Worm (Caenorhabditis elegans) whole organism, L4 larva: ENCODE data around the gene nep-5.

Source experiments
- F37D6.2 ChIP-seq: sonication (generic microtip); optimal IDR thresholded peaks from 2 replicates; lab custom pipeline; 2016; ENCODE audit warnings: mild to moderate bottlenecking, missing genetic modification characterization, missing compliant biosample characterization
- R02D3.7 ChIP-seq: fragments of 150-350 bp; sonication (generic microtip); optimal IDR thresholded peaks from 3 replicates; lab custom pipeline; 2014; ENCODE audit warnings: missing biosample characterization, missing genetic modification characterization
- T20F7.1 ChIP-seq: fragments of 200-800 bp; sonication (Bioruptor generic); optimal IDR thresholded peaks from 2 replicates; lab custom pipeline; 2018; ENCODE audit warnings: mild to moderate bottlenecking, missing genetic modification characterization, missing compliant biosample characterization
- ZK337.2 ChIP-seq: fragments of 200-800 bp; sonication (Bioruptor generic); IDR thresholded peaks from 2 replicates; pipeline ENCODE4 v1.3.6; 2022; ENCODE audit warnings: missing genetic modification reagents, missing genetic modification characterization, missing compliant biosample characterization
- aha-1 ChIP-seq: fragments of 150-350 bp; peaks from one replicate; lab custom pipeline; 2014; ENCODE audit warnings: missing biosample characterization, missing genetic modification characterization
- ama-1 ChIP-seq: fragments of 150-350 bp; optimal IDR thresholded peaks from 2 replicates; lab custom pipeline; 2014; ENCODE audit warnings: inconsistent platforms, mixed read lengths
- ctbp-1 ChIP-seq: fragments of 200-800 bp; sonication (Bioruptor generic); IDR thresholded peaks from 2 replicates; pipeline ENCODE4 v1.3.6; 2022; ENCODE audit warnings: missing genetic modification reagents, missing genetic modification characterization, missing compliant biosample characterization
- daf-16 ChIP-seq, 3 experiments: sonication (generic microtip); optimal IDR thresholded peaks; 2 replicates each; lab custom pipeline; 2016 to 2017; ENCODE audit warnings: missing genetic modification characterization in 3 of 3, missing genetic modification reagents in 3 of 3, mild to moderate bottlenecking in 2 of 3, missing compliant biosample characterization in 2 of 3, missing biosample characterization in 1 of 3, moderate library complexity in 1 of 3
- daf-19 ChIP-seq: fragments of 200-800 bp; sonication (Bioruptor generic); conservative IDR thresholded peaks from 2 replicates; pipeline ENCODE4 v1.3.6; 2022; ENCODE audit warnings: missing genetic modification characterization, missing compliant biosample characterization
- dmd-6 ChIP-seq: fragments of 200-800 bp; sonication (Bioruptor generic); IDR thresholded peaks from 2 replicates; pipeline ENCODE4 v1.3.6; 2022; ENCODE audit warnings: missing genetic modification reagents, missing genetic modification characterization, missing compliant biosample characterization
- dmd-9 ChIP-seq: fragments of 200-800 bp; sonication (Bioruptor generic); IDR thresholded peaks from 2 replicates; pipeline ENCODE4 v1.3.6; 2022; ENCODE audit warnings: missing genetic modification reagents, missing genetic modification characterization, missing compliant biosample characterization
- dpl-1 ChIP-seq: fragments of 150-350 bp; optimal IDR thresholded peaks from 2 replicates; lab custom pipeline; 2014; ENCODE audit warnings: missing biosample characterization, missing genetic modification reagents, missing genetic modification characterization
- duxl-1 ChIP-seq: sonication (generic microtip); optimal IDR thresholded peaks from 2 replicates; lab custom pipeline; 2016; ENCODE audit warnings: mild to moderate bottlenecking, missing genetic modification characterization, moderate library complexity, missing compliant biosample characterization; ENCODE audit not compliant: poor library complexity
- dve-1 ChIP-seq: sonication (generic microtip); optimal IDR thresholded peaks from 2 replicates; lab custom pipeline; 2017; ENCODE audit warnings: antibody characterized with exemption, mild to moderate bottlenecking, missing genetic modification characterization, missing compliant biosample characterization; ENCODE audit not compliant: insufficient read depth
- fkh-10 ChIP-seq: fragments of 150-350 bp; optimal IDR thresholded peaks from 2 replicates; lab custom pipeline; 2014; ENCODE audit warnings: missing biosample characterization, missing genetic modification reagents, missing genetic modification characterization
- hif-1 ChIP-seq, 2 experiments: sonication (generic microtip); optimal IDR thresholded peaks; 2 replicates each; lab custom pipeline; 2016 to 2017; ENCODE audit warnings: missing compliant biosample characterization in 2 of 2, missing genetic modification characterization in 2 of 2, missing genetic modification reagents in 2 of 2, missing genotype in 2 of 2, mild to moderate bottlenecking in 1 of 2
- hlh-11 ChIP-seq: fragments of 200-800 bp; sonication (Bioruptor generic); optimal IDR thresholded peaks from 2 replicates; lab custom pipeline; 2018; ENCODE audit warnings: mild to moderate bottlenecking, missing genetic modification characterization, missing compliant biosample characterization
- hlh-30 ChIP-seq: sonication (generic microtip); optimal IDR thresholded peaks from 2 replicates; lab custom pipeline; 2017; ENCODE audit warnings: antibody characterized with exemption, mild to moderate bottlenecking, missing genetic modification characterization, missing compliant biosample characterization; ENCODE audit not compliant: insufficient read depth
- lin-13 ChIP-seq: fragments of 150-350 bp; optimal IDR thresholded peaks from 2 replicates; lab custom pipeline; 2014; ENCODE audit warnings: missing biosample characterization, missing genetic modification reagents, missing genetic modification characterization
- lin-15B ChIP-seq: fragments of 150-350 bp; sonication (generic microtip); optimal IDR thresholded peaks from 3 replicates; lab custom pipeline; 2014; ENCODE audit warnings: missing biosample characterization, missing genetic modification characterization
- lin-38 ChIP-seq: fragments of 200-800 bp; sonication (Bioruptor generic); IDR thresholded peaks from 2 replicates; pipeline ENCODE4 v1.3.6; 2022; ENCODE audit warnings: missing genetic modification reagents, missing genetic modification characterization, missing compliant biosample characterization
- lir-3 ChIP-seq: sonication (generic microtip); optimal IDR thresholded peaks from 2 replicates; lab custom pipeline; 2016; ENCODE audit warnings: mild to moderate bottlenecking, missing genetic modification characterization, missing compliant biosample characterization
- madf-5 ChIP-seq, 2 experiments: fragments of 200-800 bp; sonication (Bioruptor generic); IDR thresholded peaks; 2 replicates each; pipeline ENCODE4 v1.3.6; 2022; ENCODE audit warnings: missing compliant biosample characterization in 2 of 2, missing genetic modification characterization in 2 of 2
- madf-9 ChIP-seq: fragments of 200-800 bp; sonication (Bioruptor generic); conservative IDR thresholded peaks from 2 replicates; pipeline ENCODE4 v1.3.6; 2022; ENCODE audit warnings: missing genetic modification reagents, missing genetic modification characterization, missing compliant biosample characterization
- mxl-2 ChIP-seq: fragments of 200-800 bp; sonication (Bioruptor generic); conservative IDR thresholded peaks from 2 replicates; pipeline ENCODE4 v1.3.6; 2022; ENCODE audit warnings: missing genetic modification reagents, missing genetic modification characterization, missing compliant biosample characterization
- mxl-3 ChIP-seq: fragments of 200-800 bp; sonication (Bioruptor generic); optimal IDR thresholded peaks from 2 replicates; lab custom pipeline; 2018; ENCODE audit warnings: mild to moderate bottlenecking, missing genetic modification characterization, missing compliant biosample characterization
- nhr-10 ChIP-seq: fragments of 150-350 bp; optimal IDR thresholded peaks from 2 replicates; lab custom pipeline; 2014; ENCODE audit warnings: missing biosample characterization, missing genetic modification characterization
- nhr-102 ChIP-seq: sonication (generic microtip); optimal IDR thresholded peaks from 2 replicates; lab custom pipeline; 2016; ENCODE audit warnings: mild to moderate bottlenecking, missing genetic modification characterization, moderate library complexity, missing compliant biosample characterization
- nhr-25 ChIP-seq: sonication (generic microtip); optimal IDR thresholded peaks from 2 replicates; lab custom pipeline; 2017; ENCODE audit warnings: missing genetic modification characterization, mild to moderate bottlenecking, missing compliant biosample characterization, antibody characterized with exemption, moderate library complexity, borderline replicate concordance; ENCODE audit not compliant: insufficient read depth
- nhr-28 ChIP-seq: fragments of 150-350 bp; optimal IDR thresholded peaks from 2 replicates; lab custom pipeline; 2014; ENCODE audit warnings: missing biosample characterization, missing genetic modification characterization
- nhr-41 ChIP-seq: fragments of 200-800 bp; sonication (Bioruptor generic); IDR thresholded peaks from 2 replicates; pipeline ENCODE4 v1.3.6; 2022; ENCODE audit warnings: missing genetic modification reagents, missing genetic modification characterization, missing compliant biosample characterization
- nhr-48 ChIP-seq: sonication (generic microtip); optimal IDR thresholded peaks from 2 replicates; lab custom pipeline; 2016; ENCODE audit warnings: mild to moderate bottlenecking, missing genetic modification characterization, missing compliant biosample characterization
- nhr-77 ChIP-seq: fragments of 150-350 bp; optimal IDR thresholded peaks from 2 replicates; lab custom pipeline; 2014; ENCODE audit warnings: missing biosample characterization, missing genetic modification characterization
- pha-4 ChIP-seq, 2 experiments: fragments of 150-350 bp in 1 of 2; fragments of 200-800 bp in 1 of 2; sonication (Bioruptor generic) in 1 of 2; IDR thresholded peaks in 1 of 2; optimal IDR thresholded peaks in 1 of 2; 2 replicates each; pipeline versions ENCODE4 v1.3.6 to Lab custom; 2014 to 2022; ENCODE audit warnings: missing genetic modification characterization in 2 of 2, missing genetic modification reagents in 2 of 2, missing biosample characterization in 1 of 2, missing compliant biosample characterization in 1 of 2
- php-3 ChIP-seq: fragments of 200-800 bp; sonication (Bioruptor generic); IDR thresholded peaks from 2 replicates; pipeline ENCODE4 v1.3.6; 2022; ENCODE audit warnings: missing genetic modification reagents, missing genetic modification characterization, missing compliant biosample characterization
- pqm-1 ChIP-seq: sonication (generic microtip); optimal IDR thresholded peaks from 2 replicates; lab custom pipeline; 2017; ENCODE audit warnings: missing biosample characterization, missing genetic modification characterization
- rbr-2 ChIP-seq: sonication (generic microtip); optimal IDR thresholded peaks from 2 replicates; lab custom pipeline; 2016; ENCODE audit warnings: missing genotype, missing genetic modification characterization, missing compliant biosample characterization
- sdz-12 ChIP-seq: fragments of 200-800 bp; sonication (Bioruptor generic); optimal IDR thresholded peaks from 2 replicates; lab custom pipeline; 2018; ENCODE audit warnings: mild to moderate bottlenecking, missing genetic modification characterization, missing compliant biosample characterization
- snpc-1.2 ChIP-seq: fragments of 200-800 bp; sonication (Bioruptor generic); IDR thresholded peaks from 2 replicates; pipeline ENCODE4 v1.3.6; 2022; ENCODE audit warnings: missing genetic modification reagents, missing genetic modification characterization, missing compliant biosample characterization
- snpc-4 ChIP-seq: fragments of 150-350 bp; optimal IDR thresholded peaks from 2 replicates; lab custom pipeline; 2014; ENCODE audit warnings: missing biosample characterization, missing genetic modification characterization
- spr-3 ChIP-seq: fragments of 200-800 bp; sonication (Bioruptor generic); optimal IDR thresholded peaks from 2 replicates; lab custom pipeline; 2018; ENCODE audit warnings: mild to moderate bottlenecking, missing genetic modification characterization, missing compliant biosample characterization
- tag-97 ChIP-seq: fragments of 200-800 bp; sonication (Bioruptor generic); IDR thresholded peaks from 2 replicates; pipeline ENCODE4 v1.3.6; 2022; ENCODE audit warnings: missing genetic modification characterization, missing compliant biosample characterization
- tra-1 ChIP-seq: fragments of 200-800 bp; sonication (Bioruptor generic); IDR thresholded peaks from 2 replicates; pipeline ENCODE4 v1.3.6; 2022; ENCODE audit warnings: missing genetic modification reagents, missing genetic modification characterization, missing compliant biosample characterization
- unc-130 ChIP-seq: sonication (generic microtip); optimal IDR thresholded peaks from 2 replicates; lab custom pipeline; 2016; ENCODE audit warnings: missing genetic modification reagents, missing genetic modification characterization, missing compliant biosample characterization
- ztf-11 ChIP-seq: fragments of 150-350 bp; optimal IDR thresholded peaks from 2 replicates; lab custom pipeline; 2014; ENCODE audit warnings: missing biosample characterization, missing genetic modification characterization

nep-5 gene

DNA sequence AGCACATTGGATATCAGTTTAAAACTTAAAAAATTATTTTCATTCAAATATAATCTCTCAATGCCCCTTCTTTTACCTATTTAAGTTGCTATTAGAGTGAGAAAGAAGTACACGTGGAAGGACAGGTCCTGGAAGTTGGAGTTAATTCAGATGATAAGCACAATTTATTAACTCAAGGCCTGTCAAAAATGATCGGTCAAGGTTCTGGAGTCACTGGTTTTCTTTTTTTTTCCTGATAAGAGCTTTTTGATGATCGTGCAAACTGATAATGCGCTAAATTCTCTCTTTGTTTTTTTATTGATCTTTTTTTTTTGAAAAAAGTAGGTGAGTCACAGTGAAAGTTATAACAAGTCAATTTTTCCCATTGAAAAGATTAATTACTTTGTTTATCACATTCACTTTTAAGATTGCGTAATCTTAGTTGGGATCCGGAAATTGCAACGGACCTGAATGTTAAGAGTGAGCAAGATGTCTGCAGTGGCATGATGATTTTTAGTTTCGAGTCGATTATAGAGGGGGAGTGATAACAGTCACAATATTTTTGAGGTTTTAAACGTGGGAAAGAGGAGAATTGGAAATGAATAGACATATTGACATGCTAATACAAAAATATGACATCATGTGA is 24.6 kb downstream of the nep-5 start:
- TF ChIP-seq lir-3 (no peak), nhr-28 (tag; lab: Kevin White, UChicago) (peak; percentile 76), mxl-3 (GFP tag; lab: Kevin White, UChicago) (peak; percentile 13), lin-13 (no peak), rbr-2 (tag; lab: Kevin White, UChicago) (no peak), tra-1 (GFP tag; lab: Robert Waterston, UW) (peak; percentile 82; the same call in 1 of the 2 replicates), daf-16 (GFP tag; optimal IDR thresholded peaks at IDR 0.05; lab: Kevin White, UChicago) (no peak), daf-16 (tag; optimal IDR thresholded peaks at IDR 0.05; lab: Kevin White, UChicago) (peak; percentile 44), nhr-41 (GFP tag; lab: Robert Waterston, UW) (no peak), lin-15B (tag; lab: Kevin White, UChicago) (no peak), hlh-11 (peak; percentile 65), nhr-25 (tag; lab: Kevin White, UChicago) (no peak), nhr-77 (tag; lab: Kevin White, UChicago) (peak; percentile 76), dpl-1 (GFP tag; lab: Kevin White, UChicago) (no peak), pqm-1 (tag; lab: Kevin White, UChicago) (peak; percentile 86), tag-97 (no peak), daf-19 (no peak), dve-1 (tag; lab: Kevin White, UChicago) (peak; percentile 77), sdz-12 (no peak), php-3 (GFP tag; lab: Robert Waterston, UW) (no peak), unc-130 (GFP tag; lab: Kevin White, UChicago) (no peak), ZK337.2 (GFP tag; lab: Robert Waterston, UW) (no peak), dmd-6 (peak; percentile 94), snpc-1.2 (GFP tag; lab: Robert Waterston, UW) (no peak), spr-3 (GFP tag; lab: Kevin White, UChicago) (no peak)

DNA sequence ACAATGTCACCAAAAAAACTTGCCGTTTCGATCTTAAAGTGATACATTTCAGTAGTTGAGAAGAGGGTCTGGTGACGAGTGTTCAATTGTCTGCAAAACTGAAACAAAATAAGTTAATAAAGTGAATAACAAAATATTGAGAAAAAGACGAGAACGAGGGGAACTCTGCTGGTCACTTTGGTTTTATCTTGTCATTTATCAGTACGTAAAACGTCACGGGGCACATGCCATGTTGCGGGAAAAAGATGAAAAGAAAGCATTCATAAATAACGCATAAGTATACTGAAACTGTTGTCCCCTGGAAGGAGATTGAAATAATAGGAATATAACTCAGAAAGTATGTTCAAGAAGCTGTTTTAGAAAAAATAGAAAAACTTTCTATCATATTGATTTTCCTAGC is 26.9 kb downstream of the nep-5 start, which contains the start of gene sahd-1:
TSS of gene sahd-1 (minus strand) at position 100 of the 400 bp plus-strand sequence.
- peak; percentile 40 for TF ChIP-seq pqm-1 (tag; lab: Kevin White, UChicago)
- no peak for TF ChIP-seq ama-1 (lab: Kevin White, UChicago)
- no peak for TF ChIP-seq madf-5 (GFP tag; IDR thresholded peaks at IDR 0.05; lab: Robert Waterston, UW)
- TF ChIP-seq duxl-1: no peak
- no peak for TF ChIP-seq R02D3.7 (tag; lab: Kevin White, UChicago)
- peak; percentile 46 for TF ChIP-seq aha-1
- no peak for TF ChIP-seq dmd-9 (GFP tag; lab: Robert Waterston, UW)
- no peak for TF ChIP-seq snpc-4 (tag; lab: Kevin White, UChicago)
- TF ChIP-seq pha-4 (GFP tag; IDR thresholded peaks at IDR 0.05; lab: Robert Waterston, UW): no peak
- no peak for TF ChIP-seq pha-4 (tag; optimal IDR thresholded peaks at IDR 0.05; lab: Kevin White, UChicago)

DNA sequence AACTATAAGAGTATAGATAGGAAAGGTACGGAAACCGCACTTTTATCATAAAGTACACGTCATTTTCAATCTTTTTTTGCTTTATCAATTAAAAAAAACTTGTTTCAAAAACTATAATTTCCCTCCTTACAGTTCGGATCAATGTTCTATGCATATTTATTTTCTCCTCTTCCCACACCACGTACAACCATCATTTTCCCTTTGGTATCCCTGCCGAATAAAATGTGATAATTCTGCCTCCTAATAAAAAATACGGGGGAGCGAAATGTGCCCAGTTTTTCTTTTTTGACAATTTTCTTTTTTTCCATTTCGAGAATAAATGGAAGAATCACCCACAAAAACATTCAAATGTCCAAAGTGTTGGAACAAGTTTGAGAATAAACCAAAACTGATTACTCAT is 27.6 kb downstream of the nep-5 start, which contains the start of gene ZK177.3:
TSS of gene ZK177.3 (plus strand) at position 301 of the 400 bp plus-strand sequence.
- TF ChIP-seq sdz-12 (no peak), pqm-1 (tag; lab: Kevin White, UChicago) (peak; percentile 40), madf-9 (GFP tag; lab: Robert Waterston, UW) (no peak), ztf-11 (no peak)

DNA sequence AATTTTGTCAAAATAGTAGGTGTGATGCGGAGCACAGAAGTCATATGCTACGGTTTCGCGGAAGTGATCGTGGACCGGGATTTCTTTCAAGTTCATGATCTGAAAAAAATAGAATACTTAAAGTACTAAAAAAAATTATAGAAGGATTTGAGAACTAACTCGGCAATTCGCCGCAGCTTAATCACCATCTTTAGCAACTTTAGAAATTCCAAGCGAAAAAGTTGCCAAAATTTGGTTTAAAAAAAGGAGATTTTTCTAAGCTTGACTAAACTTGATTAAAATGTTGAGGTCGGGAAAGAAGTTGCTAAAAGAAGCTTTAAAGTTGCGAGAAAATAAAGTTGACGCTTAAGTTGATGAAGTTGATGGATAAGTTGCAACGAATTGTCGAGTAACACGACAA is 29.7 kb downstream of the nep-5 start, which contains the start of gene ZK177.9:
TSS of gene ZK177.9 (minus strand) at position 101 of the 400 bp plus-strand sequence.
- TF ChIP-seq F37D6.2 (tag; lab: Kevin White, UChicago): no peak
- TF ChIP-seq madf-5 (GFP tag; IDR thresholded peaks at IDR 0.05; lab: Robert Waterston, UW): no peak
- TF ChIP-seq hlh-30 (tag; lab: Kevin White, UChicago): no peak
- no peak for TF ChIP-seq fkh-10 (GFP tag; lab: Kevin White, UChicago)
- TF ChIP-seq hif-1 (tag; optimal IDR thresholded peaks at IDR 0.05; lab: Kevin White, UChicago): no peak
- no peak for TF ChIP-seq nhr-102 (tag; lab: Kevin White, UChicago)
- TF ChIP-seq ztf-11: no peak
- no peak for TF ChIP-seq lin-38 (GFP tag; lab: Robert Waterston, UW)
- no peak for TF ChIP-seq duxl-1
- TF ChIP-seq nhr-48: no peak
- no peak for TF ChIP-seq nhr-10 (tag; lab: Kevin White, UChicago)
- TF ChIP-seq T20F7.1 (GFP tag; lab: Kevin White, UChicago): no peak
- no peak for TF ChIP-seq ctbp-1 (GFP tag; lab: Robert Waterston, UW)
- no peak for TF ChIP-seq snpc-1.2 (GFP tag; lab: Robert Waterston, UW)
- TF ChIP-seq mxl-2: no peak
